Fruit fly (Drosophila melanogaster): Measurements from ENCODE around the gene TotE.
A peak's percentile ranks its signal among the peaks of the same experiment; 100 is the strongest.

Gene TotE

DNA sequence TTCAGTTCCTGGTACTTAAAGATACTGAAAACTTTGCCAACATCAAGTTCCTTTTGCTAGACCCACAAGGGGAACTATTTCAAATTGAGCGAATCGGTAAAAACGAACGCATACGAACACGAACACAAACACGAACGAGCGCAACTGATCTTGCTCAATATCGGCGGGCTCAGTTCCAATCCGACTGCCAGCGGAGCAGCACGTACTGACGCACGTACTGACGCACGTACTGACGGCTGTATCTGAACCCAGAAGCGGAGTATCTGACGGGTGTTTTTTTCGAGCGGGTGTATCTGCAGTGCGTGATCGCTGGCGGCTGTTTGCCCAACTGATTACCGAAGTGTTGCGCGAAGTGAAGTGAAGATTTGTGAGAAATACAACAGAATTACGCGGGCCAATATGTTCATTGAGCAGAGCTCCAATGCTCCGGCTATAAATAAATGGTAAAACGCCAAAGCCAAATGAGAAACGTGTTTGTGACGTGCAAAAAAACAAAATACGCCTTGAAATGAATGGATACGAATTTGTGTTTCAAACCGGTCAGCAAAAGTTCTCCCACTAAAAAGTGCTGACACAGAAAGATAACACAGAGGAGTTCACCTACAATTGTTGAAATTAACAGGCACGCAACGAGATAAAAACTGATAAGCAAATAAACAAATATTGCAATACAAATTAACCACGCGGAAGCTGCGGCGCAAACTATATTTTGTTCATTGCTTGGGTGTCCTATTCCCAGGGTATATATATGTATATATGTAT is 21.9 kb upstream of the TotE start (continued):
- TF ChIP-seq Pdp1 (GFP tag; optimal IDR thresholded peaks at IDR 0.05): peak in 1 of 2 experiments; percentile 67
- TF ChIP-seq CG17912 (GFP tag; optimal IDR thresholded peaks at IDR 0.05): peak; percentile 19
- TF ChIP-seq CG12659 (GFP tag; optimal IDR thresholded peaks at IDR 0.05): peak; percentile 31
- 0 out of 2 replicates have a peak, but pooled peaks have one; percentile 10 for TF ChIP-seq GATAe (GFP tag; conservative IDR thresholded peaks at IDR 0.05)
- peak; percentile 23; the same call in 1 of the 2 replicates for TF ChIP-seq CG32767 (GFP tag; IDR thresholded peaks at IDR 0.05)
- TF ChIP-seq CG9932 (GFP tag; IDR thresholded peaks at IDR 0.05): 0 out of 2 replicates have a peak, but pooled peaks have one; percentile 24
- peak; percentile 35 for TF ChIP-seq NfI (GFP tag; optimal IDR thresholded peaks at IDR 0.05)
- no peak for TF ChIP-seq dmrt11E (tag; optimal IDR thresholded peaks at IDR 0.05)
- TF ChIP-seq exex (tag; optimal IDR thresholded peaks at IDR 0.05): peak; percentile 17
- TF ChIP-seq nmo (GFP tag; optimal IDR thresholded peaks at IDR 0.05): no peak
- TF ChIP-seq HLHmδ (GFP tag; optimal IDR thresholded peaks at IDR 0.05): peak; percentile 81
- no peak for TF ChIP-seq Spps (tag; optimal IDR thresholded peaks at IDR 0.05)
- TF ChIP-seq trem (tag; optimal IDR thresholded peaks at IDR 0.05): peak; percentile 14
- peak; percentile 92 for TF ChIP-seq CG2199 (GFP tag; IDR thresholded peaks at IDR 0.05)
- TF ChIP-seq Atf-2 (GFP tag; optimal IDR thresholded peaks at IDR 0.05): no peak
- TF ChIP-seq CG7271 (tag; optimal IDR thresholded peaks at IDR 0.05): no peak
- TF ChIP-seq CG12219 (GFP tag; optimal IDR thresholded peaks at IDR 0.05): peak; percentile 36
- peak; percentile 54 for TF ChIP-seq sug (tag; optimal IDR thresholded peaks at IDR 0.05)
- TF ChIP-seq bsh (GFP tag; optimal IDR thresholded peaks at IDR 0.05): peak; percentile 1 to 20
- TF ChIP-seq z (GFP tag; IDR thresholded peaks at IDR 0.05): peak; percentile 68; the same call in 2 of the 3 replicates
- TF ChIP-seq pan (optimal IDR thresholded peaks at IDR 0.05): no peak
- peak in 1 of 2 experiments; percentile 33 for TF ChIP-seq pan (GFP tag; optimal IDR thresholded peaks at IDR 0.05 in 1 of 2, IDR thresholded peaks at IDR 0.05 in 1 of 2)
- TF ChIP-seq zfh1 (GFP tag; IDR thresholded peaks at IDR 0.05): peak; percentile 46; the same call in 2 of the 3 replicates
- TF ChIP-seq CG14860 (GFP tag; IDR thresholded peaks at IDR 0.05; ENCODE audit: partially characterized antibody): 0 out of 3 replicates have a peak, but pooled peaks have one; percentile 24
- TF ChIP-seq Deaf1 (tag; optimal IDR thresholded peaks at IDR 0.05): peak; percentile 99
- peak; percentile 29 for TF ChIP-seq tap (tag; optimal IDR thresholded peaks at IDR 0.05)
- peak; percentile 42 for TF ChIP-seq sd (tag; optimal IDR thresholded peaks at IDR 0.05)
- TF ChIP-seq CG11456 (GFP tag; IDR thresholded peaks at IDR 0.05): peak; percentile 34; the same call in 1 of the 3 replicates
- TF ChIP-seq CG13894 (tag; optimal IDR thresholded peaks at IDR 0.05): peak; percentile 29
- TF ChIP-seq Chrac-16 (GFP tag; optimal IDR thresholded peaks at IDR 0.05): no peak
- TF ChIP-seq CG10543 (GFP tag; optimal IDR thresholded peaks at IDR 0.05): peak; percentile 82
- no peak for TF ChIP-seq h (optimal IDR thresholded peaks at IDR 0.05)
- peak; percentile 41 for TF ChIP-seq wek (GFP tag; optimal IDR thresholded peaks at IDR 0.05)
- no peak for TF ChIP-seq CG9609 (GFP tag; optimal IDR thresholded peaks at IDR 0.05)
- TF ChIP-seq croc (GFP tag; conservative IDR thresholded peaks at IDR 0.05): no peak
- TF ChIP-seq CrebB (tag; optimal IDR thresholded peaks at IDR 0.05): peak; percentile 70
- no peak for TF ChIP-seq CG10462 (GFP tag; optimal IDR thresholded peaks at IDR 0.05)
- no peak for TF ChIP-seq CG7928 (GFP tag; optimal IDR thresholded peaks at IDR 0.05)
- no peak for TF ChIP-seq CG11398 (GFP tag; optimal IDR thresholded peaks at IDR 0.05)
- peak; percentile 62 for TF ChIP-seq gcm (GFP tag; optimal IDR thresholded peaks at IDR 0.05)
- peak; percentile 31 for TF ChIP-seq ftz-f1 (GFP tag; optimal IDR thresholded peaks at IDR 0.05)
- peak; percentile 3 for TF ChIP-seq CG17568 (GFP tag; optimal IDR thresholded peaks at IDR 0.05)
- peak; percentile 1 for TF ChIP-seq MESR4 (GFP tag; optimal IDR thresholded peaks at IDR 0.05)
- TF ChIP-seq CG6791 (GFP tag; IDR thresholded peaks at IDR 0.05; ENCODE audit: partially characterized antibody): peak; percentile 77
- peak; percentile 69 for TF ChIP-seq grn (GFP tag; optimal IDR thresholded peaks at IDR 0.05)
- peak; percentile 46 for TF ChIP-seq CG15514 (GFP tag; optimal IDR thresholded peaks at IDR 0.05)
- peak; percentile 74; the same call in 2 of the 3 replicates for TF ChIP-seq otp (GFP tag; IDR thresholded peaks at IDR 0.05)
- no peak for TF ChIP-seq Sin3A (optimal IDR thresholded peaks at IDR 0.05)

Measured in whole organism, embryonic.